Fruit fly (Drosophila melanogaster): Measurements from ENCODE around the gene Acer.
A peak's percentile ranks its signal among the peaks of the same experiment; 100 is the strongest.

Gene Acer

dm6 chr2L:8574947-8575346 lies 53.2 kb downstream of the Acer start (continued):
- TF ChIP-seq Ptx1 (GFP tag; IDR thresholded peaks at IDR 0.05) (peak; percentile 88), fd3F (GFP tag; optimal IDR thresholded peaks at IDR 0.05) (peak; percentile 29), CG6175 (GFP tag; IDR thresholded peaks at IDR 0.05) (no peak), CG1647 (GFP tag; optimal IDR thresholded peaks at IDR 0.05) (peak; percentile 54), Scr (GFP tag; IDR thresholded peaks at IDR 0.05; ENCODE audit: partially characterized antibody) (no peak), CoRest (tag; optimal IDR thresholded peaks at IDR 0.05) (peak; percentile 84), Doc3 (GFP tag; IDR thresholded peaks at IDR 0.05; ENCODE audit: partially characterized antibody) (no peak), Gsc (GFP tag; IDR thresholded peaks at IDR 0.05) (peak; percentile 79), CG8478 (optimal IDR thresholded peaks at IDR 0.05) (no peak), CkIIα-i1 (GFP tag; IDR thresholded peaks at IDR 0.05) (no peak; the same call in 1 of the 2 replicates), schlank (tag; optimal IDR thresholded peaks at IDR 0.05) (no peak), CG3726 (GFP tag; IDR thresholded peaks at IDR 0.05) (peak; percentile 87), ERR (GFP tag; optimal IDR thresholded peaks at IDR 0.05) (no peak), Meics (GFP tag; optimal IDR thresholded peaks at IDR 0.05) (peak; percentile 62), pros (GFP tag; optimal IDR thresholded peaks at IDR 0.05) (no peak), sug (tag; optimal IDR thresholded peaks at IDR 0.05) (peak; percentile 25), CG15514 (GFP tag; optimal IDR thresholded peaks at IDR 0.05) (peak; percentile 42), CG30403 (GFP tag; optimal IDR thresholded peaks at IDR 0.05) (peak; percentile 83), Ada2b (GFP tag; IDR thresholded peaks at IDR 0.05) (peak; percentile 90), maf-S (GFP tag; optimal IDR thresholded peaks at IDR 0.05) (no peak), Gug (GFP tag; IDR thresholded peaks at IDR 0.05) (peak; percentile 70; the same call in 3 of the 4 replicates), ken (GFP tag; IDR thresholded peaks at IDR 0.05) (peak; percentile 90), sd (tag; optimal IDR thresholded peaks at IDR 0.05) (peak; percentile 4), nau (GFP tag; optimal IDR thresholded peaks at IDR 0.05) (peak; percentile 74), CG10147 (GFP tag; optimal IDR thresholded peaks at IDR 0.05) (peak; percentile 34), CG11456 (GFP tag; IDR thresholded peaks at IDR 0.05) (peak; percentile 76; the same call in 1 of the 3 replicates), zfh2 (GFP tag; optimal IDR thresholded peaks at IDR 0.05) (no peak), ara (GFP tag; IDR thresholded peaks at IDR 0.05) (peak; percentile 95), unpg (GFP tag; optimal IDR thresholded peaks at IDR 0.05) (peak; percentile 93), Poxn (GFP tag; IDR thresholded peaks at IDR 0.05) (no peak), hb (GFP tag; IDR thresholded peaks at IDR 0.05; ENCODE audit: partially characterized antibody) (no peak), CG11696 (GFP tag; IDR thresholded peaks at IDR 0.05) (peak; percentile 75), CG30431 (GFP tag; optimal IDR thresholded peaks at IDR 0.05) (peak; percentile 78), gfzf (GFP tag; optimal IDR thresholded peaks at IDR 0.05) (no peak), psq (GFP tag; optimal IDR thresholded peaks at IDR 0.05) (peak; percentile 23), CG30020 (tag; optimal IDR thresholded peaks at IDR 0.05) (peak; percentile 30), CG1529 (GFP tag; optimal IDR thresholded peaks at IDR 0.05) (peak; percentile 87), CG3281 (GFP tag; optimal IDR thresholded peaks at IDR 0.05) (peak; percentile 58), CG11723 (GFP tag; optimal IDR thresholded peaks at IDR 0.05) (peak; percentile 75), sna (GFP tag; IDR thresholded peaks at IDR 0.05; ENCODE audit: partially characterized antibody) (peak; percentile 48; the same call in 1 of the 2 replicates), Dad (GFP tag; optimal IDR thresholded peaks at IDR 0.05) (peak; percentile 31), CG7556 (GFP tag; optimal IDR thresholded peaks at IDR 0.05) (peak; percentile 83), so (GFP tag; IDR thresholded peaks at IDR 0.05) (peak; percentile 83; the same call in 2 of the 3 replicates), Jarid2 (GFP tag; optimal IDR thresholded peaks at IDR 0.05) (peak; percentile 61), CG12391 (tag; optimal IDR thresholded peaks at IDR 0.05) (peak; percentile 90), CG3838 (GFP tag; optimal IDR thresholded peaks at IDR 0.05) (peak; percentile 46), CG10321 (GFP tag; IDR thresholded peaks at IDR 0.05) (peak; percentile 36; the same call in 1 of the 2 replicates), CG12071 (GFP tag; optimal IDR thresholded peaks at IDR 0.05) (peak; percentile 70), CG33557 (GFP tag; optimal IDR thresholded peaks at IDR 0.05) (peak; percentile 78), CG17612 (GFP tag; IDR thresholded peaks at IDR 0.05) (peak; percentile 48; the same call in 1 of the 2 replicates), CG42726 (GFP tag; IDR thresholded peaks at IDR 0.05; ENCODE audit: partially characterized antibody) (0 out of 2 replicates have a peak, but pooled peaks have one; percentile 41)
